Fruit fly (Drosophila melanogaster) whole organism, pupa: Measurements from ENCODE around the gene CG6834.

Experiments used
- CG17806 ChIP-seq: fragments of 200-800 bp; sonication (Bioruptor generic); optimal IDR thresholded peaks from 2 replicates; lab custom pipeline; 2018; ENCODE audit warnings: missing biosample characterization, mild to moderate bottlenecking, missing genetic modification characterization, moderate library complexity
- CG8159 ChIP-seq: fragments of 200-800 bp; sonication (Bioruptor generic); optimal IDR thresholded peaks from 3 replicates; lab custom pipeline; 2018; ENCODE audit warnings: missing biosample characterization, mild to moderate bottlenecking, missing genetic modification characterization, moderate library complexity
- EcR ChIP-seq: fragments of 200-800 bp; sonication (Bioruptor generic); optimal IDR thresholded peaks from 3 replicates; lab custom pipeline; 2019; ENCODE audit warnings: missing biosample characterization, missing genetic modification characterization, mild to moderate bottlenecking, moderate library complexity, missing genetic modification reagents
- Pif1B ChIP-seq: fragments of 200-800 bp; sonication (Bioruptor generic); optimal IDR thresholded peaks from 3 replicates; lab custom pipeline; 2016; ENCODE audit warnings: missing biosample characterization, missing genetic modification characterization
- Snoo ChIP-seq: fragments of 200-800 bp; sonication (Bioruptor generic); optimal IDR thresholded peaks from 3 replicates; lab custom pipeline; 2017; ENCODE audit warnings: missing biosample characterization, mild to moderate bottlenecking, missing genetic modification characterization, inconsistent platforms
- gl ChIP-seq: fragments of 200-800 bp; sonication (Bioruptor generic); optimal IDR thresholded peaks from 2 replicates; lab custom pipeline; 2018; ENCODE audit warnings: missing biosample characterization, mild to moderate bottlenecking, missing genetic modification characterization
- rn ChIP-seq: fragments of 200-800 bp; sonication (Bioruptor generic); IDR thresholded peaks from 2 replicates; pipeline ENCODE4 v1.3.6; 2022; ENCODE audit warnings: missing biosample characterization, missing genetic modification characterization

- TF ChIP-seq CG8159 (tag; lab: Kevin White, UChicago) (no peak), Pif1B (GFP tag; lab: Kevin White, UChicago) (no peak), CG17806 (tag; lab: Kevin White, UChicago) (no peak), EcR (GFP tag; lab: Kevin White, UChicago) (no peak), Snoo (tag; lab: Kevin White, UChicago) (no peak), rn (GFP tag; lab: Robert Waterston, UW) (no peak), gl (tag; lab: Kevin White, UChicago) (no peak)
Observed at dm6 chr3R:11639946-11640588, 47.9 kb downstream of the CG6834 start.
